Fruit fly (Drosophila melanogaster) whole organism, embryonic: ENCODE data around the gene mof.

Source experiments
- Awh ChIP-seq: fragments of 200-800 bp; sonication (Bioruptor generic); IDR thresholded peaks from 2 replicates; pipeline ENCODE4, ENCODE4 v1.3.6; 2022; ENCODE audit warnings: missing biosample characterization, missing genetic modification characterization
- Blimp-1 ChIP-seq: fragments of 200-800 bp; sonication (Bioruptor generic); optimal IDR thresholded peaks from 3 replicates; lab custom pipeline; 2018; ENCODE audit warnings: missing biosample characterization, missing genetic modification characterization, mild to moderate bottlenecking, moderate library complexity, missing genetic modification reagents
- CG10274 ChIP-seq: fragments of 200-800 bp; sonication (Bioruptor generic); optimal IDR thresholded peaks from 3 replicates; lab custom pipeline; 2017; ENCODE audit warnings: missing biosample characterization, mild to moderate bottlenecking, missing genetic modification characterization
- CG10654 ChIP-seq: fragments of 200-800 bp; sonication (Bioruptor generic); optimal IDR thresholded peaks from 2 replicates; lab custom pipeline; 2016; ENCODE audit warnings: missing biosample characterization, missing genetic modification characterization
- CG12299 ChIP-seq: fragments of 200-800 bp; sonication (Bioruptor generic); optimal IDR thresholded peaks from 2 replicates; lab custom pipeline; 2018; ENCODE audit warnings: missing biosample characterization, mild to moderate bottlenecking, missing genetic modification characterization
- CG13287 ChIP-seq: fragments of 200-800 bp; sonication (Bioruptor generic); IDR thresholded peaks from 2 replicates; pipeline ENCODE4 v1.3.6; 2022; ENCODE audit warnings: missing biosample characterization, missing genetic modification characterization; ENCODE audit not compliant: partially characterized antibody
- CG13424 ChIP-seq: fragments of 200-800 bp; sonication (Bioruptor generic); optimal IDR thresholded peaks from 2 replicates; lab custom pipeline; 2019; ENCODE audit warnings: missing biosample characterization, mild to moderate bottlenecking, missing genetic modification characterization, moderate library complexity
- CG15073 ChIP-seq: fragments of 200-800 bp; sonication (Bioruptor generic); optimal IDR thresholded peaks from 2 replicates; lab custom pipeline; 2016; ENCODE audit warnings: missing biosample characterization, missing genetic modification characterization
- CG16815 ChIP-seq: fragments of 200-800 bp; sonication (Bioruptor generic); optimal IDR thresholded peaks from 3 replicates; lab custom pipeline; 2017; ENCODE audit warnings: missing biosample characterization, mild to moderate bottlenecking, missing genetic modification characterization
- CG17829 ChIP-seq: fragments of 200-800 bp; optimal IDR thresholded peaks from 2 replicates; lab custom pipeline; 2019; ENCODE audit warnings: missing biosample characterization, mild to moderate bottlenecking, missing genetic modification characterization, moderate library complexity
- CG18619 ChIP-seq: fragments of 200-800 bp; sonication (Bioruptor generic); optimal IDR thresholded peaks from 3 replicates; lab custom pipeline; 2017; ENCODE audit warnings: missing biosample characterization, mild to moderate bottlenecking, missing genetic modification characterization
- CG2202 ChIP-seq: fragments of 200-800 bp; sonication (Bioruptor generic); optimal IDR thresholded peaks from 2 replicates; lab custom pipeline; 2018; ENCODE audit warnings: missing biosample characterization, mild to moderate bottlenecking, missing genetic modification characterization
- CG2678 ChIP-seq: fragments of 200-800 bp; sonication (Bioruptor generic); optimal IDR thresholded peaks from 3 replicates; lab custom pipeline; 2019; ENCODE audit warnings: missing biosample characterization, mild to moderate bottlenecking, missing genetic modification characterization, moderate library complexity
- CG3281 ChIP-seq: fragments of 200-800 bp; sonication (Bioruptor generic); optimal IDR thresholded peaks from 3 replicates; lab custom pipeline; 2017; ENCODE audit warnings: missing biosample characterization, mild to moderate bottlenecking, missing genetic modification characterization
- CG3726 ChIP-seq: fragments of 200-800 bp; sonication (Bioruptor generic); IDR thresholded peaks from 3 replicates; pipeline ENCODE4, ENCODE4 v1.3.6; 2022; ENCODE audit warnings: missing biosample characterization, missing genetic modification characterization
- CG4424 ChIP-seq: fragments of 200-800 bp; sonication (Bioruptor generic); optimal IDR thresholded peaks from 3 replicates; lab custom pipeline; 2016; ENCODE audit warnings: missing biosample characterization, missing genetic modification characterization
- CG4820 ChIP-seq: fragments of 200-800 bp; sonication (Bioruptor generic); optimal IDR thresholded peaks from 3 replicates; lab custom pipeline; 2016; ENCODE audit warnings: missing biosample characterization, missing genetic modification characterization
- CG5180 ChIP-seq: fragments of 200-800 bp; sonication (Bioruptor generic); optimal IDR thresholded peaks from 3 replicates; lab custom pipeline; 2017; ENCODE audit warnings: missing biosample characterization, missing genetic modification characterization, mild to moderate bottlenecking, moderate library complexity, missing genetic modification reagents
- CG6272 ChIP-seq: fragments of 200-800 bp; sonication (Bioruptor generic); IDR thresholded peaks from 2 replicates; pipeline ENCODE4 v1.3.6; 2022; ENCODE audit warnings: missing biosample characterization, missing genetic modification characterization
- CG6654 ChIP-seq: fragments of 200-800 bp; sonication (Bioruptor generic); optimal IDR thresholded peaks from 2 replicates; lab custom pipeline; 2017; ENCODE audit warnings: missing biosample characterization, mild to moderate bottlenecking, missing genetic modification characterization
- CG6689 ChIP-seq: fragments of 200-800 bp; sonication (Bioruptor generic); IDR thresholded peaks from 2 replicates; pipeline ENCODE4 v1.3.6; 2022; ENCODE audit warnings: missing biosample characterization, missing genetic modification characterization
- CG7839 ChIP-seq: fragments of 200-800 bp; sonication (Bioruptor generic); optimal IDR thresholded peaks from 3 replicates; lab custom pipeline; 2018; ENCODE audit warnings: missing biosample characterization, mild to moderate bottlenecking, missing genetic modification characterization, moderate library complexity
- CG8281 ChIP-seq: fragments of 200-800 bp; sonication (Bioruptor generic); optimal IDR thresholded peaks from 2 replicates; lab custom pipeline; 2018; ENCODE audit warnings: missing biosample characterization, mild to moderate bottlenecking, missing genetic modification characterization, moderate library complexity
- CG8290 ChIP-seq, 3 experiments: fragments of 200-800 bp; sonication (Bioruptor generic); optimal IDR thresholded peaks; 2 replicates each; lab custom pipeline; 2016 to 2019; ENCODE audit warnings: missing biosample characterization in 3 of 3, missing genetic modification characterization in 3 of 3, mild to moderate bottlenecking in 2 of 3, moderate library complexity in 1 of 3
- CG9727 ChIP-seq: fragments of 200-800 bp; sonication (Bioruptor generic); optimal IDR thresholded peaks from 3 replicates; lab custom pipeline; 2017; ENCODE audit warnings: missing biosample characterization, mild to moderate bottlenecking, missing genetic modification characterization
- CG9817 ChIP-seq: fragments of 200-800 bp; sonication (Bioruptor generic); optimal IDR thresholded peaks from 2 replicates; lab custom pipeline; 2018; ENCODE audit warnings: missing biosample characterization, mild to moderate bottlenecking, missing genetic modification characterization, moderate library complexity
- Chrac-16 ChIP-seq: fragments of 200-800 bp; sonication (Bioruptor generic); optimal IDR thresholded peaks from 3 replicates; lab custom pipeline; 2016; ENCODE audit warnings: missing biosample characterization, missing genetic modification characterization
- CrebB ChIP-seq: fragments of 200-800 bp; sonication (Bioruptor generic); optimal IDR thresholded peaks from 3 replicates; lab custom pipeline; 2018; ENCODE audit warnings: missing biosample characterization, mild to moderate bottlenecking, missing genetic modification characterization
- D19B ChIP-seq: fragments of 200-800 bp; sonication (Bioruptor generic); optimal IDR thresholded peaks from 2 replicates; lab custom pipeline; 2017; ENCODE audit warnings: missing biosample characterization, mild to moderate bottlenecking, missing genetic modification characterization
- Fer1 ChIP-seq: fragments of 200-800 bp; sonication (Bioruptor generic); optimal IDR thresholded peaks from 2 replicates; lab custom pipeline; 2017; ENCODE audit warnings: missing biosample characterization, mild to moderate bottlenecking, missing genetic modification characterization
- Fer2 ChIP-seq: fragments of 200-800 bp; sonication (Bioruptor generic); optimal IDR thresholded peaks from 2 replicates; lab custom pipeline; 2018; ENCODE audit warnings: missing biosample characterization, mild to moderate bottlenecking, missing genetic modification characterization, moderate library complexity
- HLHmδ ChIP-seq: fragments of 200-800 bp; sonication (Bioruptor generic); optimal IDR thresholded peaks from 2 replicates; lab custom pipeline; 2018; ENCODE audit warnings: missing biosample characterization, mild to moderate bottlenecking, missing genetic modification characterization, moderate library complexity
- Oli ChIP-seq: fragments of 200-800 bp; sonication (Bioruptor generic); optimal IDR thresholded peaks from 2 replicates; lab custom pipeline; 2018; ENCODE audit warnings: missing biosample characterization, mild to moderate bottlenecking, missing genetic modification characterization, moderate library complexity
- Scr ChIP-seq: fragments of 200-800 bp; sonication (Bioruptor generic); IDR thresholded peaks from 2 replicates; pipeline ENCODE4 v1.3.6; 2022; ENCODE audit warnings: missing biosample characterization, missing genetic modification characterization; ENCODE audit not compliant: partially characterized antibody
- Xbp1 ChIP-seq: fragments of 200-800 bp; sonication (Bioruptor generic); optimal IDR thresholded peaks from 3 replicates; lab custom pipeline; 2016; ENCODE audit warnings: missing biosample characterization, mild to moderate bottlenecking, missing genetic modification characterization
- ac ChIP-seq: fragments of 200-800 bp; sonication (Bioruptor generic); optimal IDR thresholded peaks from 3 replicates; lab custom pipeline; 2017; ENCODE audit warnings: missing biosample characterization, mild to moderate bottlenecking, missing genetic modification characterization
- cas ChIP-seq: fragments of 200-800 bp; sonication (Bioruptor generic); IDR thresholded peaks from 2 replicates; pipeline ENCODE4 v1.3.6; 2022; ENCODE audit warnings: missing biosample characterization, missing genetic modification characterization
- esg ChIP-seq: fragments of 200-800 bp; sonication (Bioruptor generic); conservative IDR thresholded peaks from 2 replicates; pipeline ENCODE4 v1.3.6; 2022; ENCODE audit warnings: missing biosample characterization, missing genetic modification characterization
- grau ChIP-seq: fragments of 200-800 bp; optimal IDR thresholded peaks from 3 replicates; lab custom pipeline; 2019; ENCODE audit warnings: missing biosample characterization, mild to moderate bottlenecking, missing genetic modification characterization, moderate library complexity
- gsb ChIP-seq: fragments of 200-800 bp; sonication (Bioruptor generic); IDR thresholded peaks from 2 replicates; pipeline ENCODE4 v1.3.6; 2022; ENCODE audit warnings: missing biosample characterization, missing genetic modification characterization
- ham ChIP-seq: fragments of 200-800 bp; sonication (Bioruptor generic); IDR thresholded peaks from 2 replicates; pipeline ENCODE4 v1.3.6; 2022; ENCODE audit warnings: missing biosample characterization, missing genetic modification characterization
- jigr1 ChIP-seq: fragments of 200-800 bp; sonication (Bioruptor generic); IDR thresholded peaks from 3 replicates; pipeline ENCODE4 v1.3.6; 2022; ENCODE audit warnings: missing biosample characterization, missing genetic modification characterization
- oc ChIP-seq: fragments of 200-800 bp; sonication (Bioruptor generic); optimal IDR thresholded peaks from 2 replicates; lab custom pipeline; 2018; ENCODE audit warnings: missing biosample characterization, mild to moderate bottlenecking, missing genetic modification characterization, moderate library complexity
- org-1 ChIP-seq: fragments of 200-800 bp; sonication (Bioruptor generic); optimal IDR thresholded peaks from 2 replicates; lab custom pipeline; 2017; ENCODE audit warnings: missing biosample characterization, missing genetic modification characterization
- phol ChIP-seq: fragments of 200-800 bp; sonication (Bioruptor generic); optimal IDR thresholded peaks from 3 replicates; lab custom pipeline; 2018; ENCODE audit warnings: missing biosample characterization, mild to moderate bottlenecking, missing genetic modification characterization, moderate library complexity
- prd ChIP-seq, 3 experiments: fragments of >200 bp in 2 of 3; fragments of 200-800 bp in 1 of 3; sonication (Bioruptor generic) in 1 of 3; optimal IDR thresholded peaks in 2 of 3; IDR thresholded peaks in 1 of 3; 2 replicates in 2 of 3; 3 replicates in 1 of 3; pipeline versions ENCODE4 v1.3.6 to Lab custom; 2017 to 2022; ENCODE audit warnings: missing biosample characterization in 1 of 3, missing genetic modification characterization in 1 of 3
- salm ChIP-seq: fragments of 200-800 bp; sonication (Bioruptor generic); optimal IDR thresholded peaks from 2 replicates; lab custom pipeline; 2018; ENCODE audit warnings: missing biosample characterization, mild to moderate bottlenecking, missing genetic modification characterization
- sd ChIP-seq: fragments of 200-800 bp; sonication (Bioruptor generic); optimal IDR thresholded peaks from 3 replicates; lab custom pipeline; 2018; ENCODE audit warnings: missing biosample characterization, mild to moderate bottlenecking, missing genetic modification characterization, moderate library complexity
- sqz ChIP-seq: fragments of 200-800 bp; sonication (Bioruptor generic); optimal IDR thresholded peaks from 3 replicates; lab custom pipeline; 2018; ENCODE audit warnings: missing biosample characterization, mild to moderate bottlenecking, missing genetic modification characterization
- sug ChIP-seq: fragments of 200-800 bp; optimal IDR thresholded peaks from 2 replicates; lab custom pipeline; 2019; ENCODE audit warnings: missing biosample characterization, mild to moderate bottlenecking, missing genetic modification characterization, moderate library complexity

The mof gene

dm6 chrX:5852677-5853076 lies 24.0 kb downstream of the mof start:
- TF ChIP-seq CG2678 (tag; lab: Kevin White, UChicago), result peak; percentile 47
- no peak for TF ChIP-seq CG4424
- no peak for TF ChIP-seq Awh (GFP tag; lab: Robert Waterston, UW)
- no peak for TF ChIP-seq CG15073 (GFP tag; lab: Kevin White, UChicago)
- TF ChIP-seq HLHmδ (GFP tag; lab: Kevin White, UChicago), result no peak
- no peak for TF ChIP-seq CG13287 (GFP tag; lab: Robert Waterston, UW)
- peak; percentile 12 for TF ChIP-seq Blimp-1 (GFP tag; lab: Kevin White, UChicago)
- TF ChIP-seq CG10274, result no peak
- no peak for TF ChIP-seq prd (optimal IDR thresholded peaks at IDR 0.05; lab: Kevin White, UChicago)
- TF ChIP-seq prd (GFP tag; IDR thresholded peaks at IDR 0.05; lab: Robert Waterston, UW), result peak; percentile 50; the same call in 2 of the 3 replicates
- TF ChIP-seq cas (GFP tag; lab: Robert Waterston, UW), result no peak
- no peak for TF ChIP-seq CG5180 (GFP tag; lab: Kevin White, UChicago)
- TF ChIP-seq CG8281, result no peak
- TF ChIP-seq sug (tag; lab: Kevin White, UChicago), result no peak
- TF ChIP-seq sd, result no peak
- TF ChIP-seq CG16815, result no peak
- TF ChIP-seq esg, result 0 out of 2 replicates have a peak, but pooled peaks have one; percentile 14
- TF ChIP-seq CG9727 (GFP tag; lab: Kevin White, UChicago), result no peak
- TF ChIP-seq CG9817 (tag; lab: Kevin White, UChicago), result no peak
- TF ChIP-seq CG2202 (tag; lab: Kevin White, UChicago), result no peak
- no peak for TF ChIP-seq oc (tag; lab: Kevin White, UChicago)
- TF ChIP-seq org-1 (GFP tag; lab: Kevin White, UChicago), result no peak
- no peak for TF ChIP-seq CG17829 (tag; lab: Kevin White, UChicago)
- TF ChIP-seq CG12299, result no peak
- peak; percentile 27 for TF ChIP-seq grau (tag; lab: Kevin White, UChicago)
- TF ChIP-seq CG6689, result no peak
- no peak for TF ChIP-seq jigr1 (GFP tag; lab: Robert Waterston, UW)
- no peak for TF ChIP-seq Fer2
- no peak for TF ChIP-seq Chrac-16 (GFP tag; lab: Kevin White, UChicago)
- no peak for TF ChIP-seq CG8290 (GFP tag; optimal IDR thresholded peaks at IDR 0.05; lab: Kevin White, UChicago)
- no peak for TF ChIP-seq CG8290 (tag; optimal IDR thresholded peaks at IDR 0.05; lab: Kevin White, UChicago)
- peak; percentile 60 for TF ChIP-seq CG7839 (tag; lab: Kevin White, UChicago)
- TF ChIP-seq ac (GFP tag; lab: Kevin White, UChicago), result no peak
- TF ChIP-seq salm, result no peak
- no peak for TF ChIP-seq Scr (GFP tag; lab: Robert Waterston, UW)
- peak; percentile 1 for TF ChIP-seq CG13424 (tag; lab: Kevin White, UChicago)
- TF ChIP-seq CG6654, result no peak
- no peak for TF ChIP-seq sqz (GFP tag; lab: Kevin White, UChicago)
- TF ChIP-seq phol (tag; lab: Kevin White, UChicago), result peak; percentile 18
- TF ChIP-seq CG3726, result no peak; the same call in 2 of the 3 replicates
- no peak for TF ChIP-seq CrebB (tag; lab: Kevin White, UChicago)
- TF ChIP-seq Oli (tag; lab: Kevin White, UChicago), result no peak
- peak; percentile 29 for TF ChIP-seq Fer1
- TF ChIP-seq CG4820 (GFP tag; lab: Kevin White, UChicago), result no peak
- no peak for TF ChIP-seq CG6272 (GFP tag; lab: Robert Waterston, UW)
- peak; percentile 6 for TF ChIP-seq Xbp1 (GFP tag; lab: Kevin White, UChicago)
- no peak for TF ChIP-seq CG18619
- no peak for TF ChIP-seq CG10654 (GFP tag; lab: Kevin White, UChicago)
- TF ChIP-seq D19B, result no peak
- no peak for TF ChIP-seq gsb (GFP tag; lab: Robert Waterston, UW)
- TF ChIP-seq ham, result no peak
- no peak for TF ChIP-seq CG3281
